Fruit fly (Drosophila melanogaster): Measurements from ENCODE around the gene Wnk.
A peak's percentile ranks its signal among the peaks of the same experiment; 100 is the strongest.

The Wnk gene

DNA sequence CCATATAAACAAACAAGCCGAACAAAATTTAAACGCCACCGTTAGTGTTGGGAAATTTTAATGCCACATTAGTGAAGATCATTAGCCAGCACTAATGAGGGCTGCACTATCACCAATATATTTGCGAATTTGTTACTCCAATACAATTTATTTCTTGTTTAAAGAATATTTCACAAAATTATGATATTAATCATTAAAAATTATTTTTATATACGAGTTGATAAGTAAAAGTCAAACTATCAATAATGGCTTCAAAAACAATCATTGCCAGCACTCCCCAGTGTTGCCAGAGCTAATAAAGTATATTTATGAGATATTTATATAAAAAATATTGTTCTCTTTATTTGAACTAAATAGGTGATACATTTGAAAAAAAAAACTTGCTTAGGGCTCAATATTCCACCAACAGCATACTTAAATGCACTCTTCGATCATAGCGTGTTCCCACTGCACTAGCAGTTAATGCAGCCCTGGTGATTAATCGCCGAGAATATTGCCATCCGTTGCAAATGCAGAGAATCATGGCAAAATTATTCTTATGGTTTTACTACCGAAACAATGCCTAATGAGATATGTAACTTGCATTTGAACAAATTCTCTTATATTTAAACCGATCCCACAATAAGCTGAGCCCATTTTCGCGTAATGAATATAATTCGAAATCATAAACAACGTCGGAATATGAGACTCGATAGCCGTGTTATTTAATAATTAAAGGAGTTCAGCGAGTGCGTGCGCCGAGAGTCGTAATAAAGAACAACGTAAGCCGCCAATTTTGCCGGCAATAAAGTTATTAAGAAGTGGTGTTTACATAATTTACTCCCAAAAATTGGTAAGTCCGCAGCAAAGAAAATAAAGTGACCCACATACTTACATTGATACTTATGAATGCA, 38.7 kb downstream of the Wnk start, which contains the start of the genes SAK and Cdk12 (continued):
- TF ChIP-seq dpn (GFP tag; optimal IDR thresholded peaks at IDR 0.05) = peak; percentile 59 to 85
- peak; percentile 91 for TF ChIP-seq CG12659 (GFP tag; optimal IDR thresholded peaks at IDR 0.05)
- TF ChIP-seq Hr51 (GFP tag; optimal IDR thresholded peaks at IDR 0.05) = peak; percentile 61 to 86
- TF ChIP-seq CG9727 (GFP tag; optimal IDR thresholded peaks at IDR 0.05) = peak; percentile 90
- no peak for TF ChIP-seq CG8478 (optimal IDR thresholded peaks at IDR 0.05)
- peak; percentile 84 for TF ChIP-seq Atf6 (GFP tag; IDR thresholded peaks at IDR 0.05)
- peak; percentile 59 for TF ChIP-seq CG15073 (GFP tag; optimal IDR thresholded peaks at IDR 0.05)
- TF ChIP-seq dmrt11E (tag; optimal IDR thresholded peaks at IDR 0.05) = peak; percentile 83
- TF ChIP-seq CG14441 (GFP tag; IDR thresholded peaks at IDR 0.05) = peak; percentile 77
- TF ChIP-seq slou (GFP tag; optimal IDR thresholded peaks at IDR 0.05) = peak; percentile 82
- peak; percentile 29 for TF ChIP-seq pho (GFP tag; optimal IDR thresholded peaks at IDR 0.05)
- TF ChIP-seq CG6791 (GFP tag; IDR thresholded peaks at IDR 0.05; ENCODE audit: partially characterized antibody) = peak; percentile 39; the same call in 1 of the 3 replicates
- peak; percentile 77 for TF ChIP-seq danr (GFP tag; IDR thresholded peaks at IDR 0.05)
- peak; percentile 88 for TF ChIP-seq CG17802 (tag; optimal IDR thresholded peaks at IDR 0.05)
- TF ChIP-seq CG5953 (GFP tag; IDR thresholded peaks at IDR 0.05) = peak; percentile 38; the same call in 1 of the 2 replicates
- TF ChIP-seq CG9215 (GFP tag; IDR thresholded peaks at IDR 0.05) = peak; percentile 97
- peak; percentile 38 for TF ChIP-seq CG10565 (GFP tag; optimal IDR thresholded peaks at IDR 0.05)
- TF ChIP-seq CG14014 (GFP tag; IDR thresholded peaks at IDR 0.05) = peak; percentile 75
- TF ChIP-seq CG1647 (GFP tag; optimal IDR thresholded peaks at IDR 0.05) = peak; percentile 30
- no peak for TF ChIP-seq gfzf (GFP tag; optimal IDR thresholded peaks at IDR 0.05)
- TF ChIP-seq her (GFP tag; optimal IDR thresholded peaks at IDR 0.05) = no peak
- peak; percentile 60 for TF ChIP-seq salm (tag; optimal IDR thresholded peaks at IDR 0.05)
- peak; percentile 45; the same call in 1 of the 2 replicates for TF ChIP-seq dati (GFP tag; IDR thresholded peaks at IDR 0.05)
- 0 out of 2 replicates have a peak, but pooled peaks have one; percentile 43 for TF ChIP-seq CG4360 (GFP tag; IDR thresholded peaks at IDR 0.05)
- TF ChIP-seq CG12155 (GFP tag; optimal IDR thresholded peaks at IDR 0.05) = peak; percentile 88
- peak; percentile 12 for TF ChIP-seq ems (GFP tag; optimal IDR thresholded peaks at IDR 0.05)
- TF ChIP-seq MESR4 (GFP tag; optimal IDR thresholded peaks at IDR 0.05) = peak; percentile 89
- peak; percentile 40 for TF ChIP-seq pzg (GFP tag; optimal IDR thresholded peaks at IDR 0.05)
- no peak for TF ChIP-seq prd (optimal IDR thresholded peaks at IDR 0.05)
- peak; percentile 90 for TF ChIP-seq prd (GFP tag; IDR thresholded peaks at IDR 0.05)
- no peak for TF ChIP-seq pros (GFP tag; optimal IDR thresholded peaks at IDR 0.05)
- no peak for TF ChIP-seq crol (GFP tag; IDR thresholded peaks at IDR 0.05)
- peak; percentile 38; the same call in 1 of the 2 replicates for TF ChIP-seq GATAe (GFP tag; conservative IDR thresholded peaks at IDR 0.05)
- peak; percentile 91 for TF ChIP-seq CoRest (tag; optimal IDR thresholded peaks at IDR 0.05)
- peak; percentile 44; the same call in 1 of the 3 replicates for TF ChIP-seq Opbp (GFP tag; IDR thresholded peaks at IDR 0.05; ENCODE audit: partially characterized antibody)
- TF ChIP-seq MTF-1 (GFP tag; optimal IDR thresholded peaks at IDR 0.05; ENCODE audit: borderline replicate concordance) = peak; percentile 41
- no peak for TF ChIP-seq corto (GFP tag; optimal IDR thresholded peaks at IDR 0.05)
- peak; percentile 87 for TF ChIP-seq CG13894 (tag; optimal IDR thresholded peaks at IDR 0.05)
- TF ChIP-seq PHDP (tag; optimal IDR thresholded peaks at IDR 0.05) = peak; percentile 85
- TF ChIP-seq CG6689 (GFP tag; IDR thresholded peaks at IDR 0.05) = peak; percentile 79
- peak; percentile 79 for TF ChIP-seq gsb (GFP tag; IDR thresholded peaks at IDR 0.05)
- peak; percentile 86 for TF ChIP-seq Ssrp (tag; optimal IDR thresholded peaks at IDR 0.05)
- TF ChIP-seq fu2 (GFP tag; optimal IDR thresholded peaks at IDR 0.05) = peak; percentile 67
- TF ChIP-seq CG5245 (GFP tag; optimal IDR thresholded peaks at IDR 0.05) = peak; percentile 54
- TF ChIP-seq Jarid2 (GFP tag; optimal IDR thresholded peaks at IDR 0.05) = no peak
- TF ChIP-seq CG13287 (GFP tag; IDR thresholded peaks at IDR 0.05; ENCODE audit: partially characterized antibody) = peak; percentile 59
- TF ChIP-seq CG7987 (GFP tag; optimal IDR thresholded peaks at IDR 0.05) = peak; percentile 52
- peak; percentile 36 for TF ChIP-seq CG7745 (tag; optimal IDR thresholded peaks at IDR 0.05)
